Fruit fly (Drosophila melanogaster) whole organism, embryonic: Measurements from ENCODE around the gene Ir93a.

Source experiments
- B-H2 ChIP-seq: fragments of 200-800 bp; sonication (Bioruptor generic); optimal IDR thresholded peaks from 2 replicates; lab custom pipeline; 2018; ENCODE audit warnings: missing biosample characterization, mild to moderate bottlenecking, missing genetic modification characterization
- Bteb2 ChIP-seq: fragments of 200-800 bp; sonication (Bioruptor generic); optimal IDR thresholded peaks from 2 replicates; lab custom pipeline; 2016; ENCODE audit warnings: missing biosample characterization, missing genetic modification characterization
- C15 ChIP-seq: fragments of 200-800 bp; sonication (Bioruptor generic); IDR thresholded peaks from 3 replicates; pipeline ENCODE4 v1.3.6; 2022; ENCODE audit warnings: missing biosample characterization, missing genetic modification characterization
- CG10267 ChIP-seq: fragments of 200-800 bp; sonication (Bioruptor generic); optimal IDR thresholded peaks from 2 replicates; lab custom pipeline; 2018; ENCODE audit warnings: missing biosample characterization, mild to moderate bottlenecking, missing genetic modification characterization, moderate library complexity
- CG11247 ChIP-seq: fragments of 200-800 bp; sonication (Bioruptor generic); IDR thresholded peaks from 2 replicates; pipeline ENCODE4 v1.3.6; 2022; ENCODE audit warnings: missing biosample characterization, missing genetic modification characterization
- CG12659 ChIP-seq: fragments of 200-800 bp; sonication (Bioruptor generic); optimal IDR thresholded peaks from 3 replicates; lab custom pipeline; 2017; ENCODE audit warnings: mild to moderate bottlenecking, missing biosample characterization, missing genetic modification reagents, missing genetic modification characterization
- CG13296 ChIP-seq: fragments of 200-800 bp; sonication (Bioruptor generic); optimal IDR thresholded peaks from 3 replicates; lab custom pipeline; 2018; ENCODE audit warnings: missing biosample characterization, mild to moderate bottlenecking, missing genetic modification characterization
- CG14965 ChIP-seq: fragments of 200-800 bp; sonication (Bioruptor generic); optimal IDR thresholded peaks from 2 replicates; lab custom pipeline; 2016; ENCODE audit warnings: missing biosample characterization, missing genetic modification characterization, borderline replicate concordance
- CG17328 ChIP-seq: fragments of 200-800 bp; sonication (Bioruptor generic); IDR thresholded peaks from 2 replicates; pipeline ENCODE4 v1.3.6; 2022; ENCODE audit warnings: missing biosample characterization, missing genetic modification characterization
- CG17361 ChIP-seq: fragments of 200-800 bp; sonication (Bioruptor generic); IDR thresholded peaks from 3 replicates; pipeline ENCODE4 v1.3.6; 2022; ENCODE audit warnings: missing biosample characterization, missing genetic modification characterization
- CG17802 ChIP-seq: fragments of 200-800 bp; sonication (Bioruptor generic); optimal IDR thresholded peaks from 2 replicates; lab custom pipeline; 2018; ENCODE audit warnings: missing biosample characterization, mild to moderate bottlenecking, missing genetic modification characterization, moderate library complexity
- CG17912 ChIP-seq: fragments of 200-800 bp; sonication (Bioruptor generic); optimal IDR thresholded peaks from 2 replicates; lab custom pipeline; 2018; ENCODE audit warnings: missing biosample characterization, mild to moderate bottlenecking, missing genetic modification characterization
- CG18619 ChIP-seq: fragments of 200-800 bp; sonication (Bioruptor generic); optimal IDR thresholded peaks from 3 replicates; lab custom pipeline; 2017; ENCODE audit warnings: missing biosample characterization, mild to moderate bottlenecking, missing genetic modification characterization
- CG32767 ChIP-seq: fragments of 200-800 bp; sonication (Bioruptor generic); IDR thresholded peaks from 2 replicates; pipeline ENCODE4 v1.3.6; 2022; ENCODE audit warnings: missing biosample characterization, missing genetic modification characterization
- CG6272 ChIP-seq: fragments of 200-800 bp; sonication (Bioruptor generic); IDR thresholded peaks from 2 replicates; pipeline ENCODE4 v1.3.6; 2022; ENCODE audit warnings: missing biosample characterization, missing genetic modification characterization
- CG6765 ChIP-seq: fragments of 200-800 bp; sonication (Bioruptor generic); optimal IDR thresholded peaks from 3 replicates; lab custom pipeline; 2017; ENCODE audit warnings: missing biosample characterization, mild to moderate bottlenecking, missing genetic modification characterization
- CG6791 ChIP-seq: fragments of 200-800 bp; sonication (Bioruptor generic); IDR thresholded peaks from 3 replicates; pipeline ENCODE4 v1.3.6; 2022; ENCODE audit warnings: missing biosample characterization, missing genetic modification characterization; ENCODE audit not compliant: partially characterized antibody
- CG7839 ChIP-seq: fragments of 200-800 bp; sonication (Bioruptor generic); optimal IDR thresholded peaks from 3 replicates; lab custom pipeline; 2018; ENCODE audit warnings: missing biosample characterization, mild to moderate bottlenecking, missing genetic modification characterization, moderate library complexity
- CG7963 ChIP-seq: fragments of 200-800 bp; sonication (Bioruptor generic); IDR thresholded peaks from 3 replicates; pipeline ENCODE4 v1.3.6; 2022; ENCODE audit warnings: missing biosample characterization, missing genetic modification characterization; ENCODE audit not compliant: partially characterized antibody
- CG8944 ChIP-seq: fragments of 200-800 bp; sonication (Bioruptor generic); optimal IDR thresholded peaks from 3 replicates; lab custom pipeline; 2016; ENCODE audit warnings: missing biosample characterization, missing genetic modification characterization
- CG9797 ChIP-seq: fragments of 200-800 bp; sonication (Bioruptor generic); optimal IDR thresholded peaks from 3 replicates; lab custom pipeline; 2018; ENCODE audit warnings: missing biosample characterization, mild to moderate bottlenecking, missing genetic modification characterization
- Camta ChIP-seq: fragments of 200-800 bp; sonication (Bioruptor generic); optimal IDR thresholded peaks from 2 replicates; lab custom pipeline; 2016; ENCODE audit warnings: missing biosample characterization, missing genetic modification characterization
- D19B ChIP-seq: fragments of 200-800 bp; sonication (Bioruptor generic); optimal IDR thresholded peaks from 2 replicates; lab custom pipeline; 2017; ENCODE audit warnings: missing biosample characterization, mild to moderate bottlenecking, missing genetic modification characterization
- Dek ChIP-seq: fragments of 200-800 bp; sonication (Bioruptor generic); optimal IDR thresholded peaks from 3 replicates; lab custom pipeline; 2019; ENCODE audit warnings: missing biosample characterization, mild to moderate bottlenecking, missing genetic modification characterization, moderate library complexity
- Dfd ChIP-seq, 2 experiments: fragments of >200 bp; optimal IDR thresholded peaks; 2 replicates each; lab custom pipeline; 2017; ENCODE audit warnings: missing biosample characterization in 2 of 2, missing genetic modification characterization in 2 of 2
- Ets65A ChIP-seq: fragments of 200-800 bp; sonication (Bioruptor generic); peaks from one replicate; lab custom pipeline; 2016; ENCODE audit warnings: missing biosample characterization, missing genetic modification characterization
- Gug ChIP-seq: fragments of 200-800 bp; sonication (Bioruptor generic); IDR thresholded peaks from 4 replicates; pipeline ENCODE4 v1.3.6; 2022; ENCODE audit warnings: missing biosample characterization, missing genetic modification characterization
- Hmx ChIP-seq: fragments of 200-800 bp; sonication (Bioruptor generic); optimal IDR thresholded peaks from 2 replicates; lab custom pipeline; 2016; ENCODE audit warnings: missing biosample characterization, missing genetic modification characterization
- Hr39 ChIP-seq: fragments of >200 bp; optimal IDR thresholded peaks from 2 replicates; lab custom pipeline; 2017
- Mad ChIP-seq: fragments of 200-800 bp; sonication (Bioruptor generic); optimal IDR thresholded peaks from 2 replicates; lab custom pipeline; 2016; ENCODE audit warnings: missing biosample characterization, missing genetic modification characterization
- Mrtf ChIP-seq: fragments of 200-800 bp; sonication (Bioruptor generic); IDR thresholded peaks from 3 replicates; pipeline ENCODE4 v1.3.6; 2022; ENCODE audit warnings: missing biosample characterization, missing genetic modification characterization
- Opbp ChIP-seq: fragments of 200-800 bp; sonication (Bioruptor generic); IDR thresholded peaks from 3 replicates; pipeline ENCODE4 v1.3.6; 2022; ENCODE audit warnings: missing biosample characterization, missing genetic modification characterization; ENCODE audit not compliant: partially characterized antibody
- Rx ChIP-seq: fragments of 200-800 bp; sonication (Bioruptor generic); IDR thresholded peaks from 2 replicates; pipeline ENCODE4 v1.3.6; 2022; ENCODE audit warnings: missing biosample characterization, missing genetic modification characterization
- ap ChIP-seq: fragments of 200-800 bp; sonication (Bioruptor generic); IDR thresholded peaks from 2 replicates; pipeline ENCODE4 v1.3.6; 2022; ENCODE audit warnings: missing biosample characterization, missing genetic modification characterization
- ash1 ChIP-seq: fragments of 200-800 bp; sonication (Bioruptor generic); optimal IDR thresholded peaks from 2 replicates; lab custom pipeline; 2018; ENCODE audit warnings: missing biosample characterization, mild to moderate bottlenecking, missing genetic modification characterization
- cato ChIP-seq: fragments of 200-800 bp; sonication (Bioruptor generic); optimal IDR thresholded peaks from 2 replicates; lab custom pipeline; 2016; ENCODE audit warnings: missing biosample characterization, missing genetic modification characterization, borderline replicate concordance
- dm ChIP-seq: fragments of 200-800 bp; sonication (Bioruptor generic); optimal IDR thresholded peaks from 3 replicates; lab custom pipeline; 2016; ENCODE audit warnings: missing biosample characterization, missing genetic modification characterization
- esg ChIP-seq: fragments of 200-800 bp; sonication (Bioruptor generic); conservative IDR thresholded peaks from 2 replicates; pipeline ENCODE4 v1.3.6; 2022; ENCODE audit warnings: missing biosample characterization, missing genetic modification characterization
- ewg ChIP-seq: fragments of 200-800 bp; sonication (Bioruptor generic); optimal IDR thresholded peaks from 3 replicates; lab custom pipeline; 2017; ENCODE audit warnings: mild to moderate bottlenecking, missing biosample characterization, missing genetic modification reagents, missing genetic modification characterization
- fd96Cb ChIP-seq: fragments of 200-800 bp; sonication (Bioruptor generic); optimal IDR thresholded peaks from 2 replicates; lab custom pipeline; 2018; ENCODE audit warnings: missing biosample characterization, mild to moderate bottlenecking, missing genetic modification characterization, moderate library complexity
- h ChIP-seq: fragments of >200 bp; optimal IDR thresholded peaks from 2 replicates; lab custom pipeline; 2017
- hb ChIP-seq: fragments of 200-800 bp; sonication (Bioruptor generic); IDR thresholded peaks from 3 replicates; pipeline ENCODE4 v1.3.6; 2022; ENCODE audit warnings: missing biosample characterization, missing genetic modification characterization; ENCODE audit not compliant: partially characterized antibody
- hbn ChIP-seq: fragments of 200-800 bp; sonication (Bioruptor generic); IDR thresholded peaks from 2 replicates; pipeline ENCODE4 v1.3.6; 2022; ENCODE audit warnings: missing biosample characterization, missing genetic modification characterization; ENCODE audit not compliant: partially characterized antibody
- lola ChIP-seq, 3 experiments: fragments of >200 bp in 2 of 3; fragments of 200-800 bp in 1 of 3; sonication (Bioruptor generic) in 1 of 3; optimal IDR thresholded peaks; 2 replicates each; lab custom pipeline; 2017 to 2019; ENCODE audit warnings: missing biosample characterization in 3 of 3, missing genetic modification characterization in 3 of 3, mild to moderate bottlenecking in 1 of 3, moderate library complexity in 1 of 3
- otp ChIP-seq: fragments of 200-800 bp; sonication (Bioruptor generic); IDR thresholded peaks from 3 replicates; pipeline ENCODE4, ENCODE4 v1.3.6; 2022; ENCODE audit warnings: missing biosample characterization, missing genetic modification characterization
- prd ChIP-seq, 3 experiments: fragments of >200 bp in 2 of 3; fragments of 200-800 bp in 1 of 3; sonication (Bioruptor generic) in 1 of 3; optimal IDR thresholded peaks in 2 of 3; IDR thresholded peaks in 1 of 3; 2 replicates in 2 of 3; 3 replicates in 1 of 3; pipeline versions ENCODE4 v1.3.6 to Lab custom; 2017 to 2022; ENCODE audit warnings: missing biosample characterization in 1 of 3, missing genetic modification characterization in 1 of 3
- repo ChIP-seq: fragments of 200-800 bp; sonication (Bioruptor generic); optimal IDR thresholded peaks from 2 replicates; lab custom pipeline; 2016; ENCODE audit warnings: missing biosample characterization, missing genetic modification characterization
- salm ChIP-seq: fragments of 200-800 bp; sonication (Bioruptor generic); optimal IDR thresholded peaks from 2 replicates; lab custom pipeline; 2018; ENCODE audit warnings: missing biosample characterization, mild to moderate bottlenecking, missing genetic modification characterization
- trh ChIP-seq: fragments of 200-800 bp; sonication (Bioruptor generic); optimal IDR thresholded peaks from 2 replicates; lab custom pipeline; 2016; ENCODE audit warnings: missing biosample characterization, missing genetic modification characterization
- usp ChIP-seq: fragments of >200 bp; optimal IDR thresholded peaks from 2 replicates; lab custom pipeline; 2017; ENCODE audit warnings: missing biosample characterization, missing genetic modification characterization
- vvl ChIP-seq: fragments of 200-800 bp; sonication (Bioruptor generic); IDR thresholded peaks from 2 replicates; pipeline ENCODE4 v1.3.6; 2022; ENCODE audit warnings: missing biosample characterization, missing genetic modification characterization
- wek ChIP-seq: fragments of 200-800 bp; sonication (Bioruptor generic); optimal IDR thresholded peaks from 3 replicates; lab custom pipeline; 2018; ENCODE audit warnings: missing biosample characterization, mild to moderate bottlenecking, missing genetic modification characterization, moderate library complexity

Ir93a gene

DNA sequence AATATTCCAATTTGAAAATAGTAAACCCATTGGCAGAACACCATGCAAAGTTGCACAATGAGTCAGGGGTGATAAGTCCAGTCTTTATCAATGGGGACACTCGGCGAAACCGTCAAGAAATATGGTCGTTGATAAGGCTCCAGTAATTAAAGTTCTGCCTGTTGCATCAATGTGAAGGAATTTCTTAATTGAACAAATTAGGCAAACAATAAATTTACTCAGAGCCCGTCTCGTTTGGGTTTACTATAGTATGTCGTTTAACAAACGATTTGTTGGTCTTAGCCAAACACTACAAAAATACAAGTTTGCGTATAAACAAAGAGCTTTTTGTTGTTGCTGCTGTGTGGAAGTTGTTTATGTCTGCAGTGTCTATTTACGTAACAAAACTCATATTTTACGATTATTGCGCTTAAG lies 25.0 kb downstream of the Ir93a start:
- TF ChIP-seq salm (tag; lab: Kevin White, UChicago) (peak; percentile 46), CG17361 (no peak), CG17912 (GFP tag; lab: Kevin White, UChicago) (no peak), Gug (GFP tag; lab: Robert Waterston, UW) (no peak), CG9797 (GFP tag; lab: Kevin White, UChicago) (no peak), prd (optimal IDR thresholded peaks at IDR 0.05; lab: Kevin White, UChicago) (no peak), prd (GFP tag; IDR thresholded peaks at IDR 0.05; lab: Robert Waterston, UW) (no peak), Hmx (no peak), Bteb2 (peak; percentile 3), cato (GFP tag; lab: Kevin White, UChicago) (peak; percentile 26), ash1 (peak; percentile 13), hbn (GFP tag; lab: Robert Waterston, UW) (no peak), D19B (GFP tag; lab: Kevin White, UChicago) (peak; percentile 6), CG13296 (peak; percentile 73), CG6791 (GFP tag; lab: Robert Waterston, UW) (no peak), Mad (GFP tag; lab: Kevin White, UChicago) (no peak), CG12659 (GFP tag; lab: Kevin White, UChicago) (peak; percentile 34), usp (GFP tag; lab: Kevin White, UChicago) (no peak), esg (no peak), Camta (no peak), CG11247 (GFP tag; lab: Robert Waterston, UW) (no peak), CG6272 (no peak), CG7963 (GFP tag; lab: Robert Waterston, UW) (no peak), Dek (tag; lab: Kevin White, UChicago) (peak; percentile 45), CG7839 (tag; lab: Kevin White, UChicago) (peak; percentile 26), fd96Cb (no peak), wek (GFP tag; lab: Kevin White, UChicago) (peak; percentile 67), Rx (GFP tag; lab: Robert Waterston, UW) (no peak), CG8944 (GFP tag; lab: Kevin White, UChicago) (no peak), hb (GFP tag; lab: Robert Waterston, UW) (no peak), CG32767 (GFP tag; lab: Robert Waterston, UW) (no peak), trh (GFP tag; lab: Kevin White, UChicago) (no peak), dm (GFP tag; lab: Kevin White, UChicago) (no peak), CG17802 (tag; lab: Kevin White, UChicago) (no peak), ap (GFP tag; lab: Robert Waterston, UW) (no peak), B-H2 (GFP tag; lab: Kevin White, UChicago) (no peak), Opbp (no peak), Dfd (GFP tag; optimal IDR thresholded peaks at IDR 0.05; lab: Kevin White, UChicago) (no peak), ewg (peak; percentile 24), C15 (GFP tag; lab: Robert Waterston, UW) (no peak), otp (GFP tag; lab: Robert Waterston, UW) (0 out of 3 replicates have a peak, but pooled peaks have one; percentile 23), CG10267 (tag; lab: Kevin White, UChicago) (no peak), CG6765 (peak; percentile 52), CG17328 (GFP tag; lab: Robert Waterston, UW) (no peak), lola (GFP tag; optimal IDR thresholded peaks at IDR 0.05; lab: Kevin White, UChicago) (no peak), Hr39 (lab: Kevin White, UChicago) (no peak), CG18619 (peak; percentile 55), Mrtf (GFP tag; lab: Robert Waterston, UW) (no peak), Ets65A (GFP tag; lab: Kevin White, UChicago) (no peak), CG14965 (GFP tag; lab: Kevin White, UChicago) (no peak), h (lab: Kevin White, UChicago) (no peak), vvl (GFP tag; lab: Robert Waterston, UW) (no peak), repo (GFP tag; lab: Kevin White, UChicago) (no peak)
